Fruit fly (Drosophila melanogaster) whole organism, embryonic: ENCODE data around the gene CG14868.

Source experiments
- Adf1 ChIP-seq: fragments of 200-800 bp; sonication (Bioruptor generic); IDR thresholded peaks from 2 replicates; pipeline ENCODE4 v1.3.6; 2022; ENCODE audit warnings: missing biosample characterization, missing genetic modification characterization
- Aef1 ChIP-seq: fragments of 200-800 bp; sonication (Bioruptor generic); IDR thresholded peaks from 3 replicates; pipeline ENCODE4 v1.3.6; 2022; ENCODE audit warnings: missing biosample characterization, missing genetic modification characterization
- Bgb ChIP-seq: fragments of 200-800 bp; sonication (Bioruptor generic); IDR thresholded peaks from 2 replicates; pipeline ENCODE4 v1.3.6; 2022; ENCODE audit warnings: missing biosample characterization, missing genetic modification characterization; ENCODE audit not compliant: partially characterized antibody
- CG10267 ChIP-seq: fragments of 200-800 bp; sonication (Bioruptor generic); optimal IDR thresholded peaks from 2 replicates; lab custom pipeline; 2018; ENCODE audit warnings: missing biosample characterization, mild to moderate bottlenecking, missing genetic modification characterization, moderate library complexity
- CG10274 ChIP-seq: fragments of 200-800 bp; sonication (Bioruptor generic); optimal IDR thresholded peaks from 3 replicates; lab custom pipeline; 2017; ENCODE audit warnings: missing biosample characterization, mild to moderate bottlenecking, missing genetic modification characterization
- CG10431 ChIP-seq: fragments of 200-800 bp; sonication (Bioruptor generic); optimal IDR thresholded peaks from 3 replicates; lab custom pipeline; 2018; ENCODE audit warnings: missing biosample characterization, mild to moderate bottlenecking, missing genetic modification characterization
- CG10462 ChIP-seq: fragments of 200-800 bp; sonication (Bioruptor generic); optimal IDR thresholded peaks from 2 replicates; lab custom pipeline; 2016; ENCODE audit warnings: missing biosample characterization, missing genetic modification characterization
- CG10565 ChIP-seq: fragments of 200-800 bp; sonication (Bioruptor generic); optimal IDR thresholded peaks from 3 replicates; lab custom pipeline; 2016; ENCODE audit warnings: missing biosample characterization, mild to moderate bottlenecking, missing genetic modification characterization
- CG11398 ChIP-seq: fragments of 200-800 bp; sonication (Bioruptor generic); optimal IDR thresholded peaks from 2 replicates; lab custom pipeline; 2016; ENCODE audit warnings: missing biosample characterization, missing genetic modification characterization
- CG12391 ChIP-seq: fragments of 200-800 bp; sonication (Bioruptor generic); optimal IDR thresholded peaks from 3 replicates; lab custom pipeline; 2018; ENCODE audit warnings: missing biosample characterization, mild to moderate bottlenecking, missing genetic modification characterization, moderate library complexity
- CG13287 ChIP-seq: fragments of 200-800 bp; sonication (Bioruptor generic); IDR thresholded peaks from 2 replicates; pipeline ENCODE4 v1.3.6; 2022; ENCODE audit warnings: missing biosample characterization, missing genetic modification characterization; ENCODE audit not compliant: partially characterized antibody
- CG15601 ChIP-seq: fragments of 200-800 bp; sonication (Bioruptor generic); optimal IDR thresholded peaks from 3 replicates; lab custom pipeline; 2019; ENCODE audit warnings: missing biosample characterization, mild to moderate bottlenecking, missing genetic modification characterization, moderate library complexity
- CG16779 ChIP-seq: fragments of 200-800 bp; sonication (Bioruptor generic); IDR thresholded peaks from 2 replicates; pipeline ENCODE4 v1.3.6; 2022; ENCODE audit warnings: missing biosample characterization, missing genetic modification characterization
- CG17359 ChIP-seq: fragments of 200-800 bp; sonication (Bioruptor generic); optimal IDR thresholded peaks from 3 replicates; lab custom pipeline; 2018; ENCODE audit warnings: missing biosample characterization, mild to moderate bottlenecking, missing genetic modification characterization, moderate library complexity
- CG17912 ChIP-seq: fragments of 200-800 bp; sonication (Bioruptor generic); optimal IDR thresholded peaks from 2 replicates; lab custom pipeline; 2018; ENCODE audit warnings: missing biosample characterization, mild to moderate bottlenecking, missing genetic modification characterization
- CG2875 ChIP-seq: fragments of 200-800 bp; sonication (Bioruptor generic); optimal IDR thresholded peaks from 2 replicates; lab custom pipeline; 2017; ENCODE audit warnings: missing biosample characterization, mild to moderate bottlenecking, missing genetic modification characterization, missing genetic modification reagents
- CG31388 ChIP-seq: fragments of 200-800 bp; sonication (Bioruptor generic); optimal IDR thresholded peaks from 2 replicates; lab custom pipeline; 2016; ENCODE audit warnings: missing biosample characterization, missing genetic modification characterization
- CG33213 ChIP-seq: fragments of 200-800 bp; sonication (Bioruptor generic); optimal IDR thresholded peaks from 3 replicates; lab custom pipeline; 2016; ENCODE audit warnings: missing biosample characterization, missing genetic modification characterization
- CG33557 ChIP-seq: fragments of 200-800 bp; sonication (Bioruptor generic); optimal IDR thresholded peaks from 2 replicates; lab custom pipeline; 2019; ENCODE audit warnings: missing biosample characterization, mild to moderate bottlenecking, missing genetic modification characterization, moderate library complexity
- CG3838 ChIP-seq: fragments of 200-800 bp; sonication (Bioruptor generic); optimal IDR thresholded peaks from 3 replicates; lab custom pipeline; 2016; ENCODE audit warnings: missing biosample characterization, missing genetic modification characterization
- CG4328 ChIP-seq: fragments of 200-800 bp; sonication (Bioruptor generic); optimal IDR thresholded peaks from 3 replicates; lab custom pipeline; 2017; ENCODE audit warnings: missing biosample characterization, missing genetic modification reagents, missing genetic modification characterization
- CG4820 ChIP-seq: fragments of 200-800 bp; sonication (Bioruptor generic); optimal IDR thresholded peaks from 3 replicates; lab custom pipeline; 2016; ENCODE audit warnings: missing biosample characterization, missing genetic modification characterization
- CG6791 ChIP-seq: fragments of 200-800 bp; sonication (Bioruptor generic); IDR thresholded peaks from 3 replicates; pipeline ENCODE4 v1.3.6; 2022; ENCODE audit warnings: missing biosample characterization, missing genetic modification characterization; ENCODE audit not compliant: partially characterized antibody
- CG7786 ChIP-seq: fragments of 200-800 bp; sonication (Bioruptor generic); optimal IDR thresholded peaks from 2 replicates; lab custom pipeline; 2016; ENCODE audit warnings: missing biosample characterization, missing genetic modification characterization
- CG9817 ChIP-seq: fragments of 200-800 bp; sonication (Bioruptor generic); optimal IDR thresholded peaks from 2 replicates; lab custom pipeline; 2018; ENCODE audit warnings: missing biosample characterization, mild to moderate bottlenecking, missing genetic modification characterization, moderate library complexity
- Dfd ChIP-seq, 2 experiments: fragments of >200 bp; optimal IDR thresholded peaks; 2 replicates each; lab custom pipeline; 2017; ENCODE audit warnings: missing biosample characterization in 2 of 2, missing genetic modification characterization in 2 of 2
- Dip2 ChIP-seq: fragments of 200-800 bp; sonication (Bioruptor generic); IDR thresholded peaks from 2 replicates; pipeline ENCODE4 v1.3.6; 2022; ENCODE audit warnings: missing biosample characterization, missing genetic modification characterization
- HLH4C ChIP-seq: fragments of 200-800 bp; sonication (Bioruptor generic); IDR thresholded peaks from 3 replicates; pipeline ENCODE4 v1.3.6; 2022; ENCODE audit warnings: missing biosample characterization, missing genetic modification characterization; ENCODE audit not compliant: partially characterized antibody
- Oli ChIP-seq: fragments of 200-800 bp; sonication (Bioruptor generic); optimal IDR thresholded peaks from 2 replicates; lab custom pipeline; 2018; ENCODE audit warnings: missing biosample characterization, mild to moderate bottlenecking, missing genetic modification characterization, moderate library complexity
- Pdp1 ChIP-seq, 2 experiments: fragments of 200-800 bp; sonication (Bioruptor generic); optimal IDR thresholded peaks; 3 replicates each; lab custom pipeline; 2016; ENCODE audit warnings: missing biosample characterization in 2 of 2, missing genetic modification characterization in 2 of 2, mild to moderate bottlenecking in 1 of 2, moderate library complexity in 1 of 2
- Side ChIP-seq: fragments of 200-800 bp; sonication (Bioruptor generic); optimal IDR thresholded peaks from 2 replicates; lab custom pipeline; 2016; ENCODE audit warnings: missing biosample characterization, missing genetic modification characterization
- Sin3A ChIP-seq: fragments of >200 bp; optimal IDR thresholded peaks from 2 replicates; lab custom pipeline; 2018
- bowl ChIP-seq: fragments of 200-800 bp; sonication (Bioruptor generic); IDR thresholded peaks from 2 replicates; pipeline ENCODE4 v1.3.6; 2022; ENCODE audit warnings: missing biosample characterization, missing genetic modification characterization
- btn ChIP-seq: fragments of 200-800 bp; sonication (Bioruptor generic); optimal IDR thresholded peaks from 2 replicates; lab custom pipeline; 2016; ENCODE audit warnings: missing biosample characterization, missing genetic modification characterization
- ci ChIP-seq: fragments of 200-800 bp; sonication (Bioruptor generic); IDR thresholded peaks from 3 replicates; pipeline ENCODE4 v1.3.6; 2022; ENCODE audit warnings: missing biosample characterization, missing genetic modification characterization
- dpn ChIP-seq, 2 experiments: fragments of 200-800 bp; sonication (Bioruptor generic); optimal IDR thresholded peaks; 3 replicates each; lab custom pipeline; 2016; ENCODE audit warnings: missing biosample characterization in 2 of 2, missing genetic modification characterization in 2 of 2
- emc ChIP-seq: fragments of 200-800 bp; sonication (Bioruptor generic); optimal IDR thresholded peaks from 2 replicates; lab custom pipeline; 2016; ENCODE audit warnings: missing biosample characterization, missing genetic modification characterization
- gfzf ChIP-seq: fragments of 200-800 bp; sonication (Bioruptor generic); optimal IDR thresholded peaks from 2 replicates; lab custom pipeline; 2016; ENCODE audit warnings: missing biosample characterization, mild to moderate bottlenecking, missing genetic modification characterization, moderate library complexity
- gsb-n ChIP-seq: fragments of 200-800 bp; sonication (Bioruptor generic); optimal IDR thresholded peaks from 3 replicates; lab custom pipeline; 2018; ENCODE audit warnings: missing biosample characterization, mild to moderate bottlenecking, missing genetic modification characterization
- kni ChIP-seq: fragments of 200-800 bp; sonication (Bioruptor generic); optimal IDR thresholded peaks from 3 replicates; lab custom pipeline; 2017; ENCODE audit warnings: mild to moderate bottlenecking, missing biosample characterization, missing genetic modification reagents, missing genetic modification characterization
- lilli ChIP-seq: fragments of 200-800 bp; sonication (Bioruptor generic); optimal IDR thresholded peaks from 3 replicates; lab custom pipeline; 2016; ENCODE audit warnings: missing biosample characterization, missing genetic modification characterization
- phol ChIP-seq: fragments of 200-800 bp; sonication (Bioruptor generic); optimal IDR thresholded peaks from 3 replicates; lab custom pipeline; 2018; ENCODE audit warnings: missing biosample characterization, mild to moderate bottlenecking, missing genetic modification characterization, moderate library complexity
- prd ChIP-seq, 3 experiments: fragments of >200 bp in 2 of 3; fragments of 200-800 bp in 1 of 3; sonication (Bioruptor generic) in 1 of 3; optimal IDR thresholded peaks in 2 of 3; IDR thresholded peaks in 1 of 3; 2 replicates in 2 of 3; 3 replicates in 1 of 3; pipeline versions ENCODE4 v1.3.6 to Lab custom; 2017 to 2022; ENCODE audit warnings: missing biosample characterization in 1 of 3, missing genetic modification characterization in 1 of 3
- pum ChIP-seq: fragments of 200-800 bp; sonication (Bioruptor generic); optimal IDR thresholded peaks from 2 replicates; lab custom pipeline; 2016; ENCODE audit warnings: missing biosample characterization, missing genetic modification characterization
- stc ChIP-seq: fragments of 200-800 bp; sonication (Bioruptor generic); IDR thresholded peaks from 2 replicates; pipeline ENCODE4 v1.3.6; 2022; ENCODE audit warnings: missing biosample characterization, missing genetic modification characterization
- sug ChIP-seq: fragments of 200-800 bp; optimal IDR thresholded peaks from 2 replicates; lab custom pipeline; 2019; ENCODE audit warnings: missing biosample characterization, mild to moderate bottlenecking, missing genetic modification characterization, moderate library complexity
- wdn ChIP-seq: fragments of 200-800 bp; sonication (Bioruptor generic); IDR thresholded peaks from 2 replicates; pipeline ENCODE4 v1.3.6; 2022; ENCODE audit warnings: missing biosample characterization, missing genetic modification characterization
- wor ChIP-seq: fragments of 200-800 bp; sonication (Bioruptor generic); IDR thresholded peaks from 2 replicates; pipeline ENCODE4 v1.3.6; 2022; ENCODE audit warnings: missing biosample characterization, missing genetic modification characterization
- z ChIP-seq: fragments of 200-800 bp; sonication (Bioruptor generic); IDR thresholded peaks from 3 replicates; pipeline ENCODE4 v1.3.6; 2022; ENCODE audit warnings: missing biosample characterization, missing genetic modification characterization

CG14868 gene

DNA sequence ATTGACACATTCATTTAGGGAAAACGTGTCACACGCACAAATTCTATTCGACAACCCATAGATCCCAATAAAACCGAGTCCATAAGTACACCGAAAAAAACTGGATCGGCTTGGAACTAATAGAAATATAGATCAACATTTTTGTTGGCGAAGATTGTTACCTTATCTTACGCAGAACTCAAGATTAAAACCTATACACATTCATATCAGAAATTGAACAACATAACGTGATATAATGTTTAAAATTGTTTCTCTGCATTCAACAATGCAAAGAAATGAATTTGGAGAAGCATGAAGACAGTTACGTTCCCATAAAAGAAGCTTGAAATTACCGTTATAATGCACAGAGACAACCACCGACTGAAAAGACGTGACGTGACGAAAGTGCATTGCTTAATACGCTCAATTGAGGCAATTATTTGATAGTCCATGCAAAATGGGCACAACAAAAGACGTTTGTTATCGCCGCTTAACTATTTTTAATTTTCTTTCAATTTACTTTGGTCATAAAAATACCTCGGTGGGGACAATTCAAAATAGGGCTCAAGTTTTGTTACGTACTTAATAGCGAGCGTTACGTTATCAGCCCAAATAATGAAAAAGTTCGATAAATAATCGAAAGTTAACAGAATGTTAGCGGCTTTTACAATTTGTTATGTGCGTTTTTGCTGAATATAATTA, 29.6 kb downstream of the CG14868 start, which contains the start of gene SerRS-m (continued):
- TF ChIP-seq CG15601 (tag; lab: Kevin White, UChicago) = peak; percentile 33
- no peak for TF ChIP-seq CG4820 (GFP tag; lab: Kevin White, UChicago)
- no peak for TF ChIP-seq CG16779 (GFP tag; lab: Robert Waterston, UW)
- no peak for TF ChIP-seq CG7786
- no peak for TF ChIP-seq CG10462 (GFP tag; lab: Kevin White, UChicago)
- no peak for TF ChIP-seq CG31388 (GFP tag; lab: Kevin White, UChicago)
- peak in 1 of 2 experiments; percentile 13 for TF ChIP-seq Pdp1 (GFP tag; optimal IDR thresholded peaks at IDR 0.05; lab: Kevin White, UChicago)
- no peak for TF ChIP-seq CG9817 (tag; lab: Kevin White, UChicago)
- peak; percentile 17 for TF ChIP-seq CG10267 (tag; lab: Kevin White, UChicago)
- TF ChIP-seq Bgb = 0 out of 2 replicates have a peak, but pooled peaks have one; percentile 6
- TF ChIP-seq Sin3A (lab: Kevin White, UChicago) = no peak
- 0 out of 3 replicates have a peak, but pooled peaks have one; percentile 19 for TF ChIP-seq ci
- TF ChIP-seq CG4328 (GFP tag; lab: Kevin White, UChicago) = no peak
- TF ChIP-seq stc (GFP tag; lab: Robert Waterston, UW) = no peak
- no peak for TF ChIP-seq Dfd (GFP tag; optimal IDR thresholded peaks at IDR 0.05; lab: Kevin White, UChicago)
- no peak for TF ChIP-seq Dip2 (GFP tag; lab: Robert Waterston, UW)
- no peak for TF ChIP-seq CG10565 (GFP tag; lab: Kevin White, UChicago)
- peak; percentile 12 for TF ChIP-seq sug (tag; lab: Kevin White, UChicago)
- TF ChIP-seq CG12391 (tag; lab: Kevin White, UChicago) = peak; percentile 24
- TF ChIP-seq Side (GFP tag; lab: Kevin White, UChicago) = no peak
- TF ChIP-seq wdn (GFP tag; lab: Robert Waterston, UW) = no peak
- TF ChIP-seq bowl (GFP tag; lab: Robert Waterston, UW) = no peak
- no peak for TF ChIP-seq prd (optimal IDR thresholded peaks at IDR 0.05; lab: Kevin White, UChicago)
- TF ChIP-seq prd (GFP tag; IDR thresholded peaks at IDR 0.05; lab: Robert Waterston, UW) = peak; percentile 21; the same call in 1 of the 3 replicates
- no peak for TF ChIP-seq CG11398
- TF ChIP-seq HLH4C (GFP tag; lab: Robert Waterston, UW) = no peak
- no peak for TF ChIP-seq pum (GFP tag; lab: Kevin White, UChicago)
- no peak for TF ChIP-seq emc (GFP tag; lab: Kevin White, UChicago)
- TF ChIP-seq CG17359 = peak; percentile 19
- no peak for TF ChIP-seq CG6791 (GFP tag; lab: Robert Waterston, UW)
- TF ChIP-seq CG17912 = no peak
- no peak for TF ChIP-seq CG3838 (GFP tag; lab: Kevin White, UChicago)
- TF ChIP-seq lilli (GFP tag; lab: Kevin White, UChicago) = peak; percentile 11
- TF ChIP-seq Aef1 = no peak
- TF ChIP-seq dpn (GFP tag; optimal IDR thresholded peaks at IDR 0.05; lab: Kevin White, UChicago) = peak in 1 of 2 experiments; percentile 7
- no peak; the same call in 1 of the 2 replicates for TF ChIP-seq Adf1 (GFP tag; lab: Robert Waterston, UW)
- TF ChIP-seq CG13287 = peak; percentile 33
- peak; percentile 28 for TF ChIP-seq gsb-n
- TF ChIP-seq btn = no peak
- TF ChIP-seq CG33213 (GFP tag; lab: Kevin White, UChicago) = no peak
- peak; percentile 26 for TF ChIP-seq CG2875 (GFP tag; lab: Kevin White, UChicago)
- TF ChIP-seq Oli (tag; lab: Kevin White, UChicago) = peak; percentile 13
- no peak for TF ChIP-seq z (GFP tag; lab: Robert Waterston, UW)
- no peak for TF ChIP-seq wor (GFP tag; lab: Robert Waterston, UW)
- no peak for TF ChIP-seq CG33557 (GFP tag; lab: Kevin White, UChicago)
- no peak for TF ChIP-seq CG10431 (GFP tag; lab: Kevin White, UChicago)
- TF ChIP-seq phol (tag; lab: Kevin White, UChicago) = peak; percentile 32
- no peak for TF ChIP-seq CG10274 (GFP tag; lab: Kevin White, UChicago)
- TF ChIP-seq gfzf = no peak
- peak; percentile 17 for TF ChIP-seq kni (GFP tag; lab: Kevin White, UChicago)
